Worm (Caenorhabditis elegans) whole organism, late embryonic: Measurements from ENCODE around the gene vps-52.

Source experiments
- ets-4 ChIP-seq: sonication (generic microtip); optimal IDR thresholded peaks from 2 replicates; lab custom pipeline; 2016; ENCODE audit warnings: missing genetic modification characterization, missing compliant biosample characterization
- nfya-1 ChIP-seq: sonication (generic microtip); optimal IDR thresholded peaks from 2 replicates; lab custom pipeline; 2017; ENCODE audit warnings: missing genetic modification characterization, mild to moderate bottlenecking, missing compliant biosample characterization, antibody characterized with exemption, moderate library complexity
- syd-9 ChIP-seq: sonication (generic microtip); optimal IDR thresholded peaks from 2 replicates; lab custom pipeline; 2016; ENCODE audit warnings: mild to moderate bottlenecking, missing genetic modification characterization, moderate library complexity, missing compliant biosample characterization

ce11 chrX:7568684-7569289 lies 3.7 kb downstream of the vps-52 start:
- TF ChIP-seq nfya-1 (tag; lab: Kevin White, UChicago), result no peak
- TF ChIP-seq syd-9, result no peak
- no peak for TF ChIP-seq ets-4 (tag; lab: Kevin White, UChicago)
